Worm (Caenorhabditis elegans) whole organism, L4/young adult: ENCODE results near the gene hpo-28.

Source experiments
- W03F9.2 ChIP-seq: fragments of 150-350 bp; optimal IDR thresholded peaks from 2 replicates; lab custom pipeline; 2014; ENCODE audit warnings: missing biosample characterization, missing genetic modification characterization
- dao-5 ChIP-seq: sonication (generic microtip); optimal IDR thresholded peaks from 2 replicates; lab custom pipeline; 2016; ENCODE audit warnings: missing genotype, missing genetic modification characterization, moderate library complexity, missing compliant biosample characterization
- him-1 ChIP-seq: sonication (generic microtip); optimal IDR thresholded peaks from 2 replicates; lab custom pipeline; 2016; ENCODE audit warnings: missing genotype, missing genetic modification reagents, missing genetic modification characterization, missing compliant biosample characterization

ce11 chrIII:5683998-5684397 lies 25.1 kb downstream of the hpo-28 start, which contains the start of gene rcan-1:
- no peak for TF ChIP-seq him-1
- TF ChIP-seq W03F9.2 (tag; lab: Kevin White, UChicago) = no peak
- no peak for TF ChIP-seq dao-5 (tag; lab: Kevin White, UChicago)
